Worm (Caenorhabditis elegans): ENCODE measurements around the gene tag-329.

- no peak for TF ChIP-seq ama-1 (optimal IDR thresholded peaks at IDR 0.05)
- TF ChIP-seq tbx-11 (GFP tag; IDR thresholded peaks at IDR 0.05), result no peak
- TF ChIP-seq scrt-1 (GFP tag; IDR thresholded peaks at IDR 0.05), result no peak
- TF ChIP-seq F13C5.2 (tag; optimal IDR thresholded peaks at IDR 0.05), result no peak
Measured at ce11 chrV:9506931-9507330, 27.8 kb upstream of the tag-329 start.
